Worm (Caenorhabditis elegans) whole organism, mixed stage, embryonic: ENCODE data around the gene srbc-66.
"Not testable (repeated sequence)": the region's sequence is repeated elsewhere in the genome, so short reads cannot be mapped to it uniquely, and the experiment has no call there.

Experiments used
- M03D4.4 ChIP-seq: sonication (generic microtip); optimal IDR thresholded peaks from 2 replicates; lab custom pipeline; 2017; ENCODE audit warnings: mild to moderate bottlenecking, missing genetic modification characterization, missing compliant biosample characterization
- bed-3 ChIP-seq: fragments of 200-800 bp; sonication (Bioruptor generic); optimal IDR thresholded peaks from 3 replicates; lab custom pipeline; 2018; ENCODE audit warnings: mild to moderate bottlenecking, missing genetic modification characterization, moderate library complexity, missing compliant biosample characterization
- ceh-39 ChIP-seq: fragments of 150-350 bp; optimal IDR thresholded peaks from 2 replicates; lab custom pipeline; 2014; ENCODE audit warnings: missing biosample characterization, missing genetic modification characterization
- ceh-43 ChIP-seq: fragments of 200-800 bp; sonication (Bioruptor generic); optimal IDR thresholded peaks from 2 replicates; lab custom pipeline; 2018; ENCODE audit warnings: mild to moderate bottlenecking, missing genetic modification characterization, moderate library complexity, missing compliant biosample characterization
- ceh-83 ChIP-seq: fragments of 200-800 bp; sonication (Bioruptor generic); optimal IDR thresholded peaks from 2 replicates; lab custom pipeline; 2018; ENCODE audit warnings: mild to moderate bottlenecking, missing genetic modification characterization, missing compliant biosample characterization
- ces-1 ChIP-seq: fragments of 150-350 bp; optimal IDR thresholded peaks from 2 replicates; lab custom pipeline; 2014; ENCODE audit warnings: missing biosample characterization, missing genetic modification reagents, missing genetic modification characterization
- cnd-1 ChIP-seq: fragments of 200-800 bp; sonication (Bioruptor generic); optimal IDR thresholded peaks from 2 replicates; lab custom pipeline; 2018; ENCODE audit warnings: mild to moderate bottlenecking, missing genetic modification characterization, missing compliant biosample characterization
- elt-1 ChIP-seq: sonication (generic microtip); optimal IDR thresholded peaks from 2 replicates; lab custom pipeline; 2017; ENCODE audit warnings: missing genetic modification characterization, mild to moderate bottlenecking, missing compliant biosample characterization, antibody characterized with exemption, moderate library complexity, borderline replicate concordance; ENCODE audit not compliant: insufficient read depth
- elt-3 ChIP-seq: fragments of 150-350 bp; optimal IDR thresholded peaks from 2 replicates; lab custom pipeline; 2014; ENCODE audit warnings: missing biosample characterization, missing genetic modification characterization
- hlh-1 ChIP-seq: fragments of 150-350 bp; optimal IDR thresholded peaks from 2 replicates; lab custom pipeline; 2014; ENCODE audit warnings: missing biosample characterization, missing genetic modification reagents, missing genetic modification characterization
- lin-13 ChIP-seq: fragments of 150-350 bp; optimal IDR thresholded peaks from 2 replicates; lab custom pipeline; 2014; ENCODE audit warnings: missing biosample characterization, missing genetic modification characterization
- lin-32 ChIP-seq: fragments of 200-800 bp; sonication (Bioruptor generic); optimal IDR thresholded peaks from 2 replicates; lab custom pipeline; 2018; ENCODE audit warnings: mild to moderate bottlenecking, missing genetic modification characterization, missing compliant biosample characterization
- lsy-2 ChIP-seq: fragments of 150-350 bp; optimal IDR thresholded peaks from 2 replicates; lab custom pipeline; 2014; ENCODE audit warnings: missing biosample characterization, missing genetic modification characterization
- mep-1 ChIP-seq: fragments of 150-350 bp; optimal IDR thresholded peaks from 2 replicates; lab custom pipeline; 2017; ENCODE audit warnings: missing biosample characterization, missing genetic modification reagents, missing genetic modification characterization, inconsistent platforms
- mls-2 ChIP-seq: sonication (generic microtip); optimal IDR thresholded peaks from 2 replicates; lab custom pipeline; 2016; ENCODE audit warnings: mild to moderate bottlenecking, missing genetic modification characterization, moderate library complexity, missing compliant biosample characterization
- nhr-12 ChIP-seq: fragments of 150-350 bp; optimal IDR thresholded peaks from 2 replicates; lab custom pipeline; 2014; ENCODE audit warnings: missing biosample characterization, missing genetic modification characterization
- nhr-237 ChIP-seq: fragments of 150-350 bp; optimal IDR thresholded peaks from 2 replicates; lab custom pipeline; 2014; ENCODE audit warnings: missing biosample characterization, missing genetic modification characterization
- nhr-28 ChIP-seq: fragments of 150-350 bp; optimal IDR thresholded peaks from 2 replicates; lab custom pipeline; 2014; ENCODE audit warnings: missing biosample characterization, missing genetic modification characterization
- sem-2 ChIP-seq: fragments of 200-800 bp; sonication (Bioruptor generic); optimal IDR thresholded peaks from 2 replicates; lab custom pipeline; 2018; ENCODE audit warnings: mild to moderate bottlenecking, missing genetic modification characterization, missing compliant biosample characterization
- unc-120 ChIP-seq: sonication (generic microtip); optimal IDR thresholded peaks from 2 replicates; lab custom pipeline; 2017; ENCODE audit warnings: missing genetic modification characterization, missing compliant biosample characterization; ENCODE audit not compliant: poor library complexity, severe bottlenecking
- unc-62 ChIP-seq: fragments of 150-350 bp; optimal IDR thresholded peaks from 2 replicates; lab custom pipeline; 2014; ENCODE audit warnings: missing biosample characterization, missing genetic modification reagents, missing genetic modification characterization
- zip-8 ChIP-seq: fragments of 150-350 bp; optimal IDR thresholded peaks from 2 replicates; lab custom pipeline; 2014; ENCODE audit warnings: missing biosample characterization, missing genetic modification characterization
- ztf-11 ChIP-seq: fragments of 150-350 bp; optimal IDR thresholded peaks from 2 replicates; lab custom pipeline; 2014; ENCODE audit warnings: missing biosample characterization, missing genetic modification characterization

srbc-66 gene

ce11 chrV:3558744-3559143 is 28.2 kb downstream of the srbc-66 start, which contains the start of gene T24A6.1:
T24A6.1 (plus strand) TSS chrV:3559044.
- not testable (repeated sequence) for TF ChIP-seq nhr-28; zip-8 (tag; lab: Kevin White, UChicago); cnd-1 (tag; lab: Kevin White, UChicago)

ce11 chrV:3562824-3563223 is 32.3 kb downstream of the srbc-66 start, which contains the start of gene T24A6.16:
T24A6.16 (minus strand) TSS chrV:3562924.
- not testable (repeated sequence) for TF ChIP-seq mep-1, lsy-2, mls-2 (tag; lab: Kevin White, UChicago)

ce11 chrV:3564335-3564734 is 33.8 kb downstream of the srbc-66 start, which contains the start of gene T24A6.17:
T24A6.17 (minus strand) TSS chrV:3564435.
- TF ChIP-seq cnd-1, mls-2, mep-1 (tag; lab: Kevin White, UChicago): not testable (repeated sequence)

- not testable (repeated sequence) for TF ChIP-seq nhr-28; ceh-43; mls-2 (tag; lab: Kevin White, UChicago)
These were observed 40.2 kb downstream of the srbc-66 start, which contains the start of gene F40C5.2 for ce11 chrV:3570695-3571094. F40C5.2 (plus strand) TSS chrV:3570995.

- TF ChIP-seq bed-3 (GFP tag; lab: Kevin White, UChicago); hlh-1 (tag; lab: Kevin White, UChicago); nhr-12: not testable (repeated sequence)
These were observed 41.9 kb downstream of the srbc-66 start, which contains the start of gene F40C5.1 for ce11 chrV:3572408-3572807. F40C5.1 (plus strand) TSS chrV:3572708.

ce11 chrV:3575759-3576158 is 45.3 kb downstream of the srbc-66 start, which contains the start of gene grl-27:
grl-27 (minus strand) TSS chrV:3575859.
- no peak for TF ChIP-seq ztf-11 (tag; lab: Kevin White, UChicago)
- no peak for TF ChIP-seq nhr-237
- TF ChIP-seq unc-120 (tag; lab: Kevin White, UChicago) = no peak
- TF ChIP-seq elt-1 = no peak
- TF ChIP-seq lsy-2 (tag; lab: Kevin White, UChicago) = no peak
- TF ChIP-seq ceh-43 = no peak
- no peak for TF ChIP-seq sem-2

- TF ChIP-seq M03D4.4 (tag; lab: Kevin White, UChicago) = no peak
- TF ChIP-seq lsy-2 (tag; lab: Kevin White, UChicago) = peak; percentile 85
These were observed 48.3 kb downstream of the srbc-66 start, which contains the start of gene pygl-1 for ce11 chrV:3578813-3579212. pygl-1 (plus strand) TSS chrV:3579023.

ce11 chrV:3579248-3579647 is 48.7 kb downstream of the srbc-66 start:
- TF ChIP-seq unc-120 (tag; lab: Kevin White, UChicago) (no peak), lin-32 (GFP tag; lab: Kevin White, UChicago) (no peak), cnd-1 (tag; lab: Kevin White, UChicago) (no peak), ces-1 (no peak), ceh-83 (GFP tag; lab: Kevin White, UChicago) (no peak), elt-3 (tag; lab: Kevin White, UChicago) (no peak), mls-2 (tag; lab: Kevin White, UChicago) (no peak), nhr-12 (no peak), M03D4.4 (tag; lab: Kevin White, UChicago) (no peak), ceh-39 (tag; lab: Kevin White, UChicago) (no peak), ceh-43 (no peak), lin-13 (tag; lab: Kevin White, UChicago) (no peak), nhr-28 (no peak), unc-62 (GFP tag; lab: Kevin White, UChicago) (no peak), ztf-11 (tag; lab: Kevin White, UChicago) (no peak), hlh-1 (tag; lab: Kevin White, UChicago) (no peak), lsy-2 (tag; lab: Kevin White, UChicago) (no peak), elt-1 (no peak)
